Fruit fly (Drosophila melanogaster) whole organism, embryonic: ENCODE results near the gene Obp28a.

Experiments
- CG2202 ChIP-seq: fragments of 200-800 bp; sonication (Bioruptor generic); optimal IDR thresholded peaks from 2 replicates; lab custom pipeline; 2018; ENCODE audit warnings: missing biosample characterization, mild to moderate bottlenecking, missing genetic modification characterization
- CG6791 ChIP-seq: fragments of 200-800 bp; sonication (Bioruptor generic); IDR thresholded peaks from 3 replicates; pipeline ENCODE4 v1.3.6; 2022; ENCODE audit warnings: missing biosample characterization, missing genetic modification characterization; ENCODE audit not compliant: partially characterized antibody
- Fer2 ChIP-seq: fragments of 200-800 bp; sonication (Bioruptor generic); optimal IDR thresholded peaks from 2 replicates; lab custom pipeline; 2018; ENCODE audit warnings: missing biosample characterization, mild to moderate bottlenecking, missing genetic modification characterization, moderate library complexity
- Ssrp ChIP-seq: fragments of 200-800 bp; sonication (Bioruptor generic); optimal IDR thresholded peaks from 2 replicates; lab custom pipeline; 2018; ENCODE audit warnings: missing biosample characterization, mild to moderate bottlenecking, missing genetic modification characterization, moderate library complexity
- chn ChIP-seq: fragments of 200-800 bp; sonication (Bioruptor generic); optimal IDR thresholded peaks from 2 replicates; lab custom pipeline; 2016; ENCODE audit warnings: missing biosample characterization, missing genetic modification characterization
- lilli ChIP-seq: fragments of 200-800 bp; sonication (Bioruptor generic); optimal IDR thresholded peaks from 3 replicates; lab custom pipeline; 2016; ENCODE audit warnings: missing biosample characterization, missing genetic modification characterization
- lmd ChIP-seq: fragments of 200-800 bp; sonication (Bioruptor generic); IDR thresholded peaks from 2 replicates; pipeline ENCODE4 v1.3.6; 2022; ENCODE audit warnings: missing biosample characterization, missing genetic modification characterization
- nmo ChIP-seq: fragments of 200-800 bp; sonication (Bioruptor generic); optimal IDR thresholded peaks from 2 replicates; lab custom pipeline; 2018; ENCODE audit warnings: missing biosample characterization, mild to moderate bottlenecking, missing genetic modification characterization, moderate library complexity
- prd ChIP-seq, 3 experiments: fragments of >200 bp in 2 of 3; fragments of 200-800 bp in 1 of 3; sonication (Bioruptor generic) in 1 of 3; optimal IDR thresholded peaks in 2 of 3; IDR thresholded peaks in 1 of 3; 2 replicates in 2 of 3; 3 replicates in 1 of 3; pipeline versions ENCODE4 v1.3.6 to Lab custom; 2017 to 2022; ENCODE audit warnings: missing biosample characterization in 1 of 3, missing genetic modification characterization in 1 of 3
- pum ChIP-seq: fragments of 200-800 bp; sonication (Bioruptor generic); optimal IDR thresholded peaks from 2 replicates; lab custom pipeline; 2016; ENCODE audit warnings: missing biosample characterization, missing genetic modification characterization
- salm ChIP-seq: fragments of 200-800 bp; sonication (Bioruptor generic); optimal IDR thresholded peaks from 2 replicates; lab custom pipeline; 2018; ENCODE audit warnings: missing biosample characterization, mild to moderate bottlenecking, missing genetic modification characterization

DNA sequence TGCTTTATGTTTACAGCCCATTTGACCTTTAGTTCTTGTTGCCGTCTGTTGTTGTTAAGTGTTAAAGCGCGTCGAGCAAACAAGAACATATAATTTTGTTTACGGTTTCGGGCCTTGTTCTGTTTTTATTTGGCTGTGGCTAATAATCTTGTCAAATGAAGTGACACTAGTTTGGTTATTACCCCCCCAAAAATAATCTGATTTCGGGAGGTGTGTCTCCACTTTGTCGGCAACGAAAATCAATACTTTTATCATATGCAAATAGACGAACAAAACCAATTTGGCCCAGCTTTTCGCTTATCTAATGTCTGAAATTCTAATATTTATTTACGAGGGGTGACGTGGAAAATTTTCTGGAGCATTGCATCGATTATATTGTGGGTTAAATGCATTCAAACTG lies 21.7 kb upstream of the Obp28a start:
- no peak for TF ChIP-seq lilli (GFP tag; lab: Kevin White, UChicago)
- TF ChIP-seq salm, result peak; percentile 45
- peak; percentile 4 for TF ChIP-seq Ssrp (tag; lab: Kevin White, UChicago)
- TF ChIP-seq lmd (GFP tag; lab: Robert Waterston, UW), result no peak
- no peak for TF ChIP-seq chn (GFP tag; lab: Kevin White, UChicago)
- TF ChIP-seq CG2202 (tag; lab: Kevin White, UChicago), result peak; percentile 70
- TF ChIP-seq Fer2 (tag; lab: Kevin White, UChicago), result no peak
- TF ChIP-seq CG6791 (GFP tag; lab: Robert Waterston, UW), result no peak
- no peak for TF ChIP-seq pum (GFP tag; lab: Kevin White, UChicago)
- TF ChIP-seq nmo (GFP tag; lab: Kevin White, UChicago), result no peak
- TF ChIP-seq prd (optimal IDR thresholded peaks at IDR 0.05; lab: Kevin White, UChicago), result no peak
- TF ChIP-seq prd (GFP tag; IDR thresholded peaks at IDR 0.05; lab: Robert Waterston, UW), result no peak
